Fruit fly (Drosophila melanogaster) whole organism, embryonic: Measurements from ENCODE around the gene obe.

Source experiments
- Antp ChIP-seq: fragments of 200-800 bp; sonication (Bioruptor generic); optimal IDR thresholded peaks from 3 replicates; lab custom pipeline; 2016; ENCODE audit warnings: missing biosample characterization, missing genetic modification characterization
- Dbx ChIP-seq: fragments of 200-800 bp; sonication (Bioruptor generic); IDR thresholded peaks from 3 replicates; pipeline ENCODE4 v1.3.6; 2022; ENCODE audit warnings: missing biosample characterization, missing genetic modification characterization
- ase ChIP-seq: fragments of 200-800 bp; sonication (Bioruptor generic); IDR thresholded peaks from 3 replicates; pipeline ENCODE4 v1.3.6; 2022; ENCODE audit warnings: missing biosample characterization, missing genetic modification characterization
- gro ChIP-seq: fragments of 200-800 bp; sonication (Bioruptor generic); optimal IDR thresholded peaks from 2 replicates; lab custom pipeline; 2016; ENCODE audit warnings: missing biosample characterization, missing genetic modification characterization
- pan ChIP-seq, 4 experiments: fragments of >200 bp in 3 of 4; fragments of 200-800 bp in 1 of 4; sonication (Bioruptor generic) in 1 of 4; optimal IDR thresholded peaks in 3 of 4; IDR thresholded peaks in 1 of 4; 2 replicates each; pipeline versions ENCODE4 v1.3.6 to Lab custom; 2017 to 2022; ENCODE audit warnings: missing biosample characterization in 2 of 4, missing genetic modification characterization in 2 of 4, mixed read lengths in 1 of 4

DNA sequence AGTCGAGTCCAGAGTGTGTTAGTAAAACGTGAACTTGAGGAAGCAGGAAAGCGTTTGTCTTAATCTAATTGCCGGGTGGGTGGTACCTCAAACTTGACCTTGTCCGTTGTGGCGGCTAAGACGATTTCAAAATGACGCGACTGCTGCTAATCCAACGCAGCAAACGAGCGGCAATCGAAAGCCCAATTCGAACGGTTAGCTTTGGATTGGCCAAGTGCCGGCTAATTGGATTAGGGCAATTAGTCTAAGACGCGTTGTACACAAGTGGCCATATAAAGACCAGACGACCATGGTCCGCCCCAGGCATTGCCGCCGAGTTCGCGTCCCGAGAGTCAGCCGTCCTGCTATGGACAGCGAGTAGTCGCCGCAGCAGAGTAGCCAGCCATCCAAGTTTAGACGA is 3.0 kb upstream of the obe start, which contains the start of gene Rh6:
- TF ChIP-seq Dbx (GFP tag; lab: Robert Waterston, UW), result no peak
- TF ChIP-seq gro, result no peak
- TF ChIP-seq ase (GFP tag; lab: Robert Waterston, UW), result no peak
- TF ChIP-seq pan (optimal IDR thresholded peaks at IDR 0.05; lab: Kevin White, UChicago), result no peak
- TF ChIP-seq pan (GFP tag; optimal IDR thresholded peaks at IDR 0.05 in 1 of 2, IDR thresholded peaks at IDR 0.05 in 1 of 2), result no peak
- no peak for TF ChIP-seq Antp (GFP tag; lab: Kevin White, UChicago)
